Fruit fly (Drosophila melanogaster) whole organism, embryonic: ENCODE data around the gene CG5096.

Experiments used
- Awh ChIP-seq: fragments of 200-800 bp; sonication (Bioruptor generic); IDR thresholded peaks from 2 replicates; pipeline ENCODE4, ENCODE4 v1.3.6; 2022; ENCODE audit warnings: missing biosample characterization, missing genetic modification characterization
- B-H2 ChIP-seq: fragments of 200-800 bp; sonication (Bioruptor generic); optimal IDR thresholded peaks from 2 replicates; lab custom pipeline; 2018; ENCODE audit warnings: missing biosample characterization, mild to moderate bottlenecking, missing genetic modification characterization
- BEAF-32 ChIP-seq: fragments of 200-800 bp; sonication (Bioruptor generic); optimal IDR thresholded peaks from 3 replicates; lab custom pipeline; 2017; ENCODE audit warnings: missing biosample characterization, missing genetic modification characterization, mild to moderate bottlenecking, moderate library complexity, missing genetic modification reagents
- Blimp-1 ChIP-seq: fragments of 200-800 bp; sonication (Bioruptor generic); optimal IDR thresholded peaks from 3 replicates; lab custom pipeline; 2018; ENCODE audit warnings: missing biosample characterization, missing genetic modification characterization, mild to moderate bottlenecking, moderate library complexity, missing genetic modification reagents
- C15 ChIP-seq: fragments of 200-800 bp; sonication (Bioruptor generic); IDR thresholded peaks from 3 replicates; pipeline ENCODE4 v1.3.6; 2022; ENCODE audit warnings: missing biosample characterization, missing genetic modification characterization
- CG1024 ChIP-seq: fragments of 200-800 bp; sonication (Bioruptor generic); IDR thresholded peaks from 2 replicates; pipeline ENCODE4 v1.3.6; 2022; ENCODE audit warnings: missing biosample characterization, missing genetic modification characterization
- CG10431 ChIP-seq: fragments of 200-800 bp; sonication (Bioruptor generic); optimal IDR thresholded peaks from 3 replicates; lab custom pipeline; 2018; ENCODE audit warnings: missing biosample characterization, mild to moderate bottlenecking, missing genetic modification characterization
- CG10979 ChIP-seq: fragments of 200-800 bp; sonication (Bioruptor generic); optimal IDR thresholded peaks from 2 replicates; lab custom pipeline; 2018; ENCODE audit warnings: missing biosample characterization, mild to moderate bottlenecking, missing genetic modification characterization, moderate library complexity
- CG13296 ChIP-seq: fragments of 200-800 bp; sonication (Bioruptor generic); optimal IDR thresholded peaks from 3 replicates; lab custom pipeline; 2018; ENCODE audit warnings: missing biosample characterization, mild to moderate bottlenecking, missing genetic modification characterization
- CG15011 ChIP-seq: fragments of 200-800 bp; sonication (Bioruptor generic); optimal IDR thresholded peaks from 3 replicates; lab custom pipeline; 2018; ENCODE audit warnings: missing biosample characterization, mild to moderate bottlenecking, missing genetic modification characterization
- CG1647 ChIP-seq: fragments of 200-800 bp; sonication (Bioruptor generic); optimal IDR thresholded peaks from 3 replicates; lab custom pipeline; 2016; ENCODE audit warnings: missing biosample characterization, missing genetic modification characterization
- CG17328 ChIP-seq: fragments of 200-800 bp; sonication (Bioruptor generic); IDR thresholded peaks from 2 replicates; pipeline ENCODE4 v1.3.6; 2022; ENCODE audit warnings: missing biosample characterization, missing genetic modification characterization
- CG2678 ChIP-seq: fragments of 200-800 bp; sonication (Bioruptor generic); optimal IDR thresholded peaks from 3 replicates; lab custom pipeline; 2019; ENCODE audit warnings: missing biosample characterization, mild to moderate bottlenecking, missing genetic modification characterization, moderate library complexity
- CG3065 ChIP-seq: fragments of 200-800 bp; sonication (Bioruptor generic); optimal IDR thresholded peaks from 2 replicates; lab custom pipeline; 2016; ENCODE audit warnings: missing biosample characterization, missing genetic modification characterization
- CG3163 ChIP-seq: fragments of 200-800 bp; sonication (Bioruptor generic); optimal IDR thresholded peaks from 3 replicates; lab custom pipeline; 2016; ENCODE audit warnings: missing biosample characterization, missing genetic modification characterization
- CG32532 ChIP-seq: fragments of 200-800 bp; sonication (Bioruptor generic); IDR thresholded peaks from 2 replicates; pipeline ENCODE4 v1.3.6; 2022; ENCODE audit warnings: missing biosample characterization, missing genetic modification characterization
- CG33213 ChIP-seq: fragments of 200-800 bp; sonication (Bioruptor generic); optimal IDR thresholded peaks from 3 replicates; lab custom pipeline; 2016; ENCODE audit warnings: missing biosample characterization, missing genetic modification characterization
- CG34376 ChIP-seq: fragments of 200-800 bp; sonication (Bioruptor generic); optimal IDR thresholded peaks from 2 replicates; lab custom pipeline; 2018; ENCODE audit warnings: missing biosample characterization, mild to moderate bottlenecking, missing genetic modification characterization
- CG4282 ChIP-seq: fragments of 200-800 bp; sonication (Bioruptor generic); optimal IDR thresholded peaks from 2 replicates; lab custom pipeline; 2016; ENCODE audit warnings: missing biosample characterization, missing genetic modification characterization
- CG6254 ChIP-seq: fragments of 200-800 bp; sonication (Bioruptor generic); optimal IDR thresholded peaks from 3 replicates; lab custom pipeline; 2017; ENCODE audit warnings: mild to moderate bottlenecking, missing biosample characterization, missing genetic modification reagents, missing genetic modification characterization
- CG7372 ChIP-seq: fragments of 200-800 bp; sonication (Bioruptor generic); IDR thresholded peaks from 2 replicates; pipeline ENCODE4 v1.3.6; 2022; ENCODE audit warnings: missing biosample characterization, missing genetic modification characterization
- D19B ChIP-seq: fragments of 200-800 bp; sonication (Bioruptor generic); optimal IDR thresholded peaks from 2 replicates; lab custom pipeline; 2017; ENCODE audit warnings: missing biosample characterization, mild to moderate bottlenecking, missing genetic modification characterization
- Dll ChIP-seq: fragments of 200-800 bp; sonication (Bioruptor generic); IDR thresholded peaks from 4 replicates; pipeline ENCODE4 v1.3.6; 2022; ENCODE audit warnings: missing biosample characterization, missing genetic modification characterization; ENCODE audit not compliant: partially characterized antibody
- Dp ChIP-seq: fragments of 200-800 bp; sonication (Bioruptor generic); optimal IDR thresholded peaks from 2 replicates; lab custom pipeline; 2018; ENCODE audit warnings: missing biosample characterization, mild to moderate bottlenecking, missing genetic modification characterization, moderate library complexity
- H15 ChIP-seq: fragments of 200-800 bp; sonication (Bioruptor generic); IDR thresholded peaks from 3 replicates; pipeline ENCODE4 v1.3.6; 2022; ENCODE audit warnings: missing biosample characterization, missing genetic modification characterization
- HLH3B ChIP-seq: fragments of 200-800 bp; sonication (Bioruptor generic); IDR thresholded peaks from 2 replicates; pipeline ENCODE4 v1.3.6; 2022; ENCODE audit warnings: missing biosample characterization, missing genetic modification characterization
- Hey ChIP-seq: fragments of 200-800 bp; sonication (Bioruptor generic); optimal IDR thresholded peaks from 3 replicates; lab custom pipeline; 2018; ENCODE audit warnings: missing biosample characterization, mild to moderate bottlenecking, missing genetic modification characterization
- Meics ChIP-seq: fragments of 200-800 bp; sonication (Bioruptor generic); optimal IDR thresholded peaks from 2 replicates; lab custom pipeline; 2017; ENCODE audit warnings: missing biosample characterization, mild to moderate bottlenecking, missing genetic modification characterization
- Myb ChIP-seq: fragments of 200-800 bp; sonication (Bioruptor generic); optimal IDR thresholded peaks from 2 replicates; lab custom pipeline; 2016; ENCODE audit warnings: missing biosample characterization, missing genetic modification characterization
- PHDP ChIP-seq: fragments of 200-800 bp; sonication (Bioruptor generic); optimal IDR thresholded peaks from 3 replicates; lab custom pipeline; 2018; ENCODE audit warnings: missing biosample characterization, mild to moderate bottlenecking, missing genetic modification characterization, moderate library complexity
- Spps ChIP-seq: fragments of 200-800 bp; sonication (Bioruptor generic); optimal IDR thresholded peaks from 2 replicates; lab custom pipeline; 2018; ENCODE audit warnings: missing biosample characterization, mild to moderate bottlenecking, missing genetic modification characterization
- amos ChIP-seq: fragments of 200-800 bp; sonication (Bioruptor generic); IDR thresholded peaks from 2 replicates; pipeline ENCODE4 v1.3.6; 2022; ENCODE audit warnings: missing biosample characterization, missing genetic modification characterization; ENCODE audit not compliant: partially characterized antibody
- crol ChIP-seq: fragments of 200-800 bp; sonication (Bioruptor generic); IDR thresholded peaks from 2 replicates; pipeline ENCODE4 v1.3.6; 2022; ENCODE audit warnings: missing biosample characterization, missing genetic modification characterization
- da ChIP-seq: fragments of 200-800 bp; sonication (Bioruptor generic); optimal IDR thresholded peaks from 2 replicates; lab custom pipeline; 2016; ENCODE audit warnings: missing biosample characterization, missing genetic modification characterization
- dm ChIP-seq: fragments of 200-800 bp; sonication (Bioruptor generic); optimal IDR thresholded peaks from 3 replicates; lab custom pipeline; 2016; ENCODE audit warnings: missing biosample characterization, missing genetic modification characterization
- gce ChIP-seq: fragments of 200-800 bp; sonication (Bioruptor generic); IDR thresholded peaks from 3 replicates; pipeline ENCODE4 v1.3.6; 2022; ENCODE audit warnings: missing biosample characterization, missing genetic modification characterization
- gcm ChIP-seq: fragments of 200-800 bp; sonication (Bioruptor generic); optimal IDR thresholded peaks from 2 replicates; lab custom pipeline; 2019; ENCODE audit warnings: missing biosample characterization, mild to moderate bottlenecking, missing genetic modification characterization, moderate library complexity
- h ChIP-seq: fragments of >200 bp; optimal IDR thresholded peaks from 2 replicates; lab custom pipeline; 2017
- her ChIP-seq: fragments of 200-800 bp; sonication (Bioruptor generic); optimal IDR thresholded peaks from 2 replicates; lab custom pipeline; 2016; ENCODE audit warnings: missing biosample characterization, missing genetic modification characterization
- insv ChIP-seq, 2 experiments: fragments of 200-800 bp; sonication (Bioruptor generic); optimal IDR thresholded peaks; 3 replicates each; lab custom pipeline; 2016 to 2018; ENCODE audit warnings: missing biosample characterization in 2 of 2, missing genetic modification characterization in 2 of 2
- lola ChIP-seq, 3 experiments: fragments of >200 bp in 2 of 3; fragments of 200-800 bp in 1 of 3; sonication (Bioruptor generic) in 1 of 3; optimal IDR thresholded peaks; 2 replicates each; lab custom pipeline; 2017 to 2019; ENCODE audit warnings: missing biosample characterization in 3 of 3, missing genetic modification characterization in 3 of 3, mild to moderate bottlenecking in 1 of 3, moderate library complexity in 1 of 3
- otp ChIP-seq: fragments of 200-800 bp; sonication (Bioruptor generic); IDR thresholded peaks from 3 replicates; pipeline ENCODE4, ENCODE4 v1.3.6; 2022; ENCODE audit warnings: missing biosample characterization, missing genetic modification characterization
- pita ChIP-seq: fragments of 200-800 bp; sonication (Bioruptor generic); optimal IDR thresholded peaks from 2 replicates; lab custom pipeline; 2017; ENCODE audit warnings: missing biosample characterization, mild to moderate bottlenecking, missing genetic modification characterization
- psq ChIP-seq: fragments of 200-800 bp; sonication (Bioruptor generic); optimal IDR thresholded peaks from 2 replicates; lab custom pipeline; 2017; ENCODE audit warnings: missing biosample characterization, missing genetic modification characterization
- pum ChIP-seq: fragments of 200-800 bp; sonication (Bioruptor generic); optimal IDR thresholded peaks from 2 replicates; lab custom pipeline; 2016; ENCODE audit warnings: missing biosample characterization, missing genetic modification characterization
- row ChIP-seq: fragments of 200-800 bp; sonication (Bioruptor generic); IDR thresholded peaks from 3 replicates; pipeline ENCODE4 v1.3.6; 2022; ENCODE audit warnings: missing biosample characterization, missing genetic modification characterization
- sens ChIP-seq: fragments of 200-800 bp; sonication (Bioruptor generic); peaks from one replicate; lab custom pipeline; 2016; ENCODE audit warnings: missing biosample characterization, missing genetic modification characterization
- stc ChIP-seq: fragments of 200-800 bp; sonication (Bioruptor generic); IDR thresholded peaks from 2 replicates; pipeline ENCODE4 v1.3.6; 2022; ENCODE audit warnings: missing biosample characterization, missing genetic modification characterization
- tna ChIP-seq: fragments of 200-800 bp; sonication (Bioruptor generic); IDR thresholded peaks from 2 replicates; pipeline ENCODE4 v1.3.6; 2022; ENCODE audit warnings: missing biosample characterization, missing genetic modification characterization; ENCODE audit not compliant: partially characterized antibody
- trem ChIP-seq: fragments of 200-800 bp; optimal IDR thresholded peaks from 3 replicates; lab custom pipeline; 2019; ENCODE audit warnings: missing biosample characterization, mild to moderate bottlenecking, missing genetic modification characterization, moderate library complexity
- tup ChIP-seq: fragments of 200-800 bp; sonication (Bioruptor generic); optimal IDR thresholded peaks from 2 replicates; lab custom pipeline; 2016; ENCODE audit warnings: missing biosample characterization, mild to moderate bottlenecking, missing genetic modification characterization, moderate library complexity

The CG5096 gene

DNA sequence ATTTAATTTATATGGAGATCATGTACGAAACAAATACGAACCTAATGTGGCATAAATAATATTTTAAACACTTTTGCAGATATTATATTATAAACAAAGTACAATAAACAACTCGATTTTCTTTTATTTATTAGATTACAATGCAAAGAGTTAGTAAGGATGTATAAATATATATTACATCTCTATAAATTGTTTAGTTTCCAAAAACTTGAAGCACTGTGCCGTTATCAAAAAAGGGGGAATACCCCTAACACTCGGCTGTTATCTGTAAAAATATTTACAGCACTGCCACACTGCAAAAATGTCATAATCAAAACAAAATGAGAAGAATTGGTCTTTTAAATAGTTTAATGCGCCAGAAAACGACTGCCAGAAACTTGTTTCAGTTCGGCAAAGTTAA is 46.5 kb downstream of the CG5096 start, which contains the start of gene CG5188 (continued):
- TF ChIP-seq row (GFP tag; lab: Robert Waterston, UW), result peak; percentile 82
- TF ChIP-seq otp (GFP tag; lab: Robert Waterston, UW), result 0 out of 3 replicates have a peak, but pooled peaks have one; percentile 25
- TF ChIP-seq CG4282 (GFP tag; lab: Kevin White, UChicago), result peak; percentile 6
- peak; percentile 52 for TF ChIP-seq CG10979
- peak; percentile 42 for TF ChIP-seq gcm (GFP tag; lab: Kevin White, UChicago)
- no peak for TF ChIP-seq da (GFP tag; lab: Kevin White, UChicago)
- TF ChIP-seq CG1024 (GFP tag; lab: Robert Waterston, UW), result 0 out of 2 replicates have a peak, but pooled peaks have one; percentile 44
- TF ChIP-seq psq (GFP tag; lab: Kevin White, UChicago), result no peak
- peak; percentile 63 for TF ChIP-seq PHDP (tag; lab: Kevin White, UChicago)
- no peak for TF ChIP-seq dm (GFP tag; lab: Kevin White, UChicago)
- no peak for TF ChIP-seq Awh (GFP tag; lab: Robert Waterston, UW)
- TF ChIP-seq CG2678 (tag; lab: Kevin White, UChicago), result peak; percentile 67
- TF ChIP-seq CG13296, result peak; percentile 34
- peak; percentile 1 for TF ChIP-seq B-H2 (GFP tag; lab: Kevin White, UChicago)
- TF ChIP-seq CG3065 (GFP tag; lab: Kevin White, UChicago), result no peak
- peak; percentile 62; the same call in 1 of the 2 replicates for TF ChIP-seq stc (GFP tag; lab: Robert Waterston, UW)
- no peak for TF ChIP-seq pum (GFP tag; lab: Kevin White, UChicago)
- TF ChIP-seq CG17328, result peak; percentile 68
- TF ChIP-seq Spps, result no peak
- TF ChIP-seq HLH3B, result no peak
- no peak for TF ChIP-seq Blimp-1 (GFP tag; lab: Kevin White, UChicago)
- TF ChIP-seq Dll (GFP tag; lab: Robert Waterston, UW), result peak; percentile 35; the same call in 1 of the 4 replicates
- TF ChIP-seq amos (GFP tag; lab: Robert Waterston, UW), result no peak; the same call in 1 of the 2 replicates
- TF ChIP-seq CG7372, result no peak
- TF ChIP-seq CG1647 (GFP tag; lab: Kevin White, UChicago), result peak; percentile 21
- TF ChIP-seq CG3163 (GFP tag; lab: Kevin White, UChicago), result no peak
- no peak for TF ChIP-seq H15 (GFP tag; lab: Robert Waterston, UW)
- TF ChIP-seq gce (GFP tag; lab: Robert Waterston, UW), result 0 out of 3 replicates have a peak, but pooled peaks have one; percentile 48
- TF ChIP-seq C15 (GFP tag; lab: Robert Waterston, UW), result no peak
- TF ChIP-seq tup (GFP tag; lab: Kevin White, UChicago), result no peak
- TF ChIP-seq BEAF-32, result peak; percentile 12
- no peak for TF ChIP-seq Meics (GFP tag; lab: Kevin White, UChicago)
- no peak for TF ChIP-seq CG15011 (GFP tag; lab: Kevin White, UChicago)
- no peak for TF ChIP-seq crol (GFP tag; lab: Robert Waterston, UW)
- no peak for TF ChIP-seq sens
- TF ChIP-seq tna (GFP tag; lab: Robert Waterston, UW), result no peak
- no peak for TF ChIP-seq Myb
- no peak for TF ChIP-seq CG6254 (GFP tag; lab: Kevin White, UChicago)
- TF ChIP-seq Hey (tag; lab: Kevin White, UChicago), result no peak
- TF ChIP-seq h (lab: Kevin White, UChicago), result no peak
- TF ChIP-seq CG10431, result peak; percentile 2
- no peak for TF ChIP-seq insv (GFP tag; optimal IDR thresholded peaks at IDR 0.05; lab: Kevin White, UChicago)
- peak in 1 of 3 experiments; percentile 37 for TF ChIP-seq lola (GFP tag; optimal IDR thresholded peaks at IDR 0.05; lab: Kevin White, UChicago)
- peak; percentile 42 for TF ChIP-seq CG34376 (GFP tag; lab: Kevin White, UChicago)
- TF ChIP-seq her, result no peak
- TF ChIP-seq trem (tag; lab: Kevin White, UChicago), result peak; percentile 55
- TF ChIP-seq Dp (GFP tag; lab: Kevin White, UChicago), result peak; percentile 3
- no peak for TF ChIP-seq D19B
- TF ChIP-seq pita, result no peak
- TF ChIP-seq CG33213 (GFP tag; lab: Kevin White, UChicago), result no peak
- peak; percentile 75 for TF ChIP-seq CG32532 (GFP tag; lab: Robert Waterston, UW)
